Fruit fly (Drosophila melanogaster): ENCODE measurements around the gene chp.

Gene chp

DNA sequence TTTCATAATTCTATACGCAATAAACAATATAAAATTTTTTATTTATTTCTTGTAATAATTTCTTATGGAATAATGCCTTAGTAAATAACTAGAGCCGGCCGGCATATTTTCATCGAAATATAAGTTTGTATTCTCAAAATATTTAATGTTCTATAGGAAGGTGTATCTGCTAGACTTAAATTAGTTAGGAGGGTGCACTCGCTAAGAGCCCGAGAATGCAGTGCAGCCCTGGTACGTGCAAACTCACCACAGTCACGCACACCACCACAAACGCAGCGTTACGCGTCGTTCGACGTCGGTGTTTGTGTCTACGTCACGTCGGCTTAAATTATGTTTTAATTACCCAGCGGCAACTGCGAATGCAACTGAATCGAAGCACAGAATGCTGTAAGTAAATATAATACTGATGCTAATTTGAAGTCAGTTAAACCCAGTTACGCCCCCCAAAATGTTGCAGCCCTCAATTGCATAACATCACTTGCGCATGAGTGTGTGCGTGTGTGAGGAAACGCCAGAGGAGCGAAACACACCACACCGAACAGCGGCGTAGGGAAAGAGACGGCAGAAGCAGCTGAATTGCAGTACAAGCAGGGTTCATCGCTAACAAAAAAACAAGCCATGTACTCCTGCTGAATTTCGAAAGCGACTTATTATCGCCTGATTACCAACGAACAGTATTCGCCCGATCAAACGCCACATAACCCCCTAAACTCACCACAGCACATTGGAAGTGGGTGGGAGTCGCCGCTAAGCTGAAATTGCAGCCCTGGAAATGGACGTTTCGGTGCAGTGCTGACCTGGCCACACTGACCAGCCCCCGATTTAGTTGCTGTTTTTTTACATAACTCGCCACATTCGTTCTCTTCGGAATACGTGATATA, 10.2 kb upstream of the chp start, which contains the start of gene CG12054 (continued):
- no peak for TF ChIP-seq CG15011 (GFP tag; optimal IDR thresholded peaks at IDR 0.05)
- no peak for TF ChIP-seq lov (optimal IDR thresholded peaks at IDR 0.05)
- no peak for TF ChIP-seq lov (GFP tag; IDR thresholded peaks at IDR 0.05)
- TF ChIP-seq grn (GFP tag; optimal IDR thresholded peaks at IDR 0.05), result no peak
- TF ChIP-seq Hmr (GFP tag; optimal IDR thresholded peaks at IDR 0.05), result peak; percentile 20
- no peak for TF ChIP-seq sens (GFP tag)
- no peak for TF ChIP-seq fd96Cb (tag; optimal IDR thresholded peaks at IDR 0.05)
- no peak for TF ChIP-seq ind (GFP tag; optimal IDR thresholded peaks at IDR 0.05)
- TF ChIP-seq CG5180 (GFP tag; optimal IDR thresholded peaks at IDR 0.05), result no peak
- TF ChIP-seq sr (GFP tag; IDR thresholded peaks at IDR 0.05), result no peak
- no peak for TF ChIP-seq Dfd (GFP tag; optimal IDR thresholded peaks at IDR 0.05)
- TF ChIP-seq Six4 (GFP tag; optimal IDR thresholded peaks at IDR 0.05), result no peak
- TF ChIP-seq B-H1 (GFP tag; IDR thresholded peaks at IDR 0.05), result no peak
- no peak for TF ChIP-seq nom (GFP tag; optimal IDR thresholded peaks at IDR 0.05)
- peak in 1 of 2 experiments; percentile 22 for TF ChIP-seq Hr51 (GFP tag; optimal IDR thresholded peaks at IDR 0.05)
- no peak for TF ChIP-seq ham (GFP tag; IDR thresholded peaks at IDR 0.05)
- peak; percentile 2 for TF ChIP-seq CG18599 (GFP tag; optimal IDR thresholded peaks at IDR 0.05)
- TF ChIP-seq CG7372 (GFP tag; IDR thresholded peaks at IDR 0.05), result no peak
- no peak for TF ChIP-seq mirr (GFP tag; optimal IDR thresholded peaks at IDR 0.05)
- peak; percentile 91 for TF ChIP-seq CG9797 (GFP tag; optimal IDR thresholded peaks at IDR 0.05)
- no peak for TF ChIP-seq E2f1 (GFP tag; IDR thresholded peaks at IDR 0.05)
- no peak for TF ChIP-seq Bdp1 (GFP tag; optimal IDR thresholded peaks at IDR 0.05)
- no peak for TF ChIP-seq CG15601 (tag; optimal IDR thresholded peaks at IDR 0.05)
- TF ChIP-seq CG3847 (GFP tag; IDR thresholded peaks at IDR 0.05), result no peak
- no peak for TF ChIP-seq Spps (tag; optimal IDR thresholded peaks at IDR 0.05)
- no peak for TF ChIP-seq wor (GFP tag; IDR thresholded peaks at IDR 0.05)
- peak; percentile 25 for TF ChIP-seq stwl (tag; optimal IDR thresholded peaks at IDR 0.05)
- no peak for TF ChIP-seq gt (GFP tag; IDR thresholded peaks at IDR 0.05)
- no peak for TF ChIP-seq CG12942 (GFP tag; optimal IDR thresholded peaks at IDR 0.05)
- peak; percentile 32 for TF ChIP-seq CG12659 (GFP tag; optimal IDR thresholded peaks at IDR 0.05)
- no peak for TF ChIP-seq Lpt (GFP tag; optimal IDR thresholded peaks at IDR 0.05)
- no peak for TF ChIP-seq CG16813 (GFP tag; IDR thresholded peaks at IDR 0.05; ENCODE audit: partially characterized antibody)
- no peak for TF ChIP-seq Usf (GFP tag; optimal IDR thresholded peaks at IDR 0.05)
- TF ChIP-seq crp (GFP tag; optimal IDR thresholded peaks at IDR 0.05), result no peak
- TF ChIP-seq CG17361 (GFP tag; IDR thresholded peaks at IDR 0.05), result no peak
- no peak for TF ChIP-seq CG11093 (GFP tag; IDR thresholded peaks at IDR 0.05)
- TF ChIP-seq CG10267 (tag; optimal IDR thresholded peaks at IDR 0.05), result no peak
- peak; percentile 99 for TF ChIP-seq YL-1 (GFP tag; optimal IDR thresholded peaks at IDR 0.05)
- no peak for TF ChIP-seq vnd (GFP tag; IDR thresholded peaks at IDR 0.05; ENCODE audit: partially characterized antibody)
- no peak for TF ChIP-seq D19A (tag; optimal IDR thresholded peaks at IDR 0.05)
- no peak for TF ChIP-seq HLH3B (GFP tag; IDR thresholded peaks at IDR 0.05)
- TF ChIP-seq ems (GFP tag; optimal IDR thresholded peaks at IDR 0.05), result no peak
- no peak for TF ChIP-seq CG3838 (GFP tag; optimal IDR thresholded peaks at IDR 0.05)
- TF ChIP-seq CG4707 (GFP tag; optimal IDR thresholded peaks at IDR 0.05), result no peak
- TF ChIP-seq CG14965 (GFP tag; optimal IDR thresholded peaks at IDR 0.05; ENCODE audit: borderline replicate concordance), result no peak
- peak in 1 of 2 experiments; percentile 0 for TF ChIP-seq dpn (GFP tag; optimal IDR thresholded peaks at IDR 0.05)
- peak; percentile 3 for TF ChIP-seq CG12391 (tag; optimal IDR thresholded peaks at IDR 0.05)
- TF ChIP-seq Pdp1 (GFP tag; optimal IDR thresholded peaks at IDR 0.05), result peak in 1 of 2 experiments; percentile 100
- TF ChIP-seq CG2712 (tag; optimal IDR thresholded peaks at IDR 0.05), result peak; percentile 1

All from whole organism, embryonic.